Fruit fly (Drosophila melanogaster) whole organism, adult: ENCODE results near the gene CG5846.

Experiments
- CG11617 ChIP-seq: fragments of 200-800 bp; sonication (Bioruptor generic); optimal IDR thresholded peaks from 2 replicates; lab custom pipeline; 2017; ENCODE audit warnings: mild to moderate bottlenecking, missing biosample characterization, missing genetic modification reagents, missing genetic modification characterization
- CG12768 ChIP-seq: fragments of 200-800 bp; sonication (Bioruptor generic); optimal IDR thresholded peaks from 2 replicates; lab custom pipeline; 2017; ENCODE audit warnings: missing biosample characterization, missing genetic modification characterization, mild to moderate bottlenecking, moderate library complexity, missing genetic modification reagents
- CG14711 ChIP-seq: fragments of 200-800 bp; sonication (Bioruptor generic); optimal IDR thresholded peaks from 2 replicates; lab custom pipeline; 2018; ENCODE audit warnings: missing biosample characterization, mild to moderate bottlenecking, missing genetic modification characterization, moderate library complexity
- CG1620 ChIP-seq: fragments of 200-800 bp; sonication (Bioruptor generic); optimal IDR thresholded peaks from 2 replicates; lab custom pipeline; 2016; ENCODE audit warnings: missing biosample characterization, missing genetic modification characterization
- CG33017 ChIP-seq: fragments of 200-800 bp; sonication (Bioruptor generic); optimal IDR thresholded peaks from 2 replicates; lab custom pipeline; 2018; ENCODE audit warnings: missing biosample characterization, mild to moderate bottlenecking, missing genetic modification characterization, moderate library complexity
- CG5204 ChIP-seq: fragments of 200-800 bp; sonication (Bioruptor generic); optimal IDR thresholded peaks from 2 replicates; lab custom pipeline; 2016; ENCODE audit warnings: missing biosample characterization, missing genetic modification characterization
- CG7045 ChIP-seq: fragments of 200-800 bp; sonication (Bioruptor generic); optimal IDR thresholded peaks from 2 replicates; lab custom pipeline; 2017; ENCODE audit warnings: missing biosample characterization, mild to moderate bottlenecking, missing genetic modification characterization
- CG7101 ChIP-seq: fragments of 200-800 bp; sonication (Bioruptor generic); optimal IDR thresholded peaks from 2 replicates; lab custom pipeline; 2018; ENCODE audit warnings: missing biosample characterization, mild to moderate bottlenecking, missing genetic modification characterization, moderate library complexity
- Clk ChIP-seq: fragments of 200-800 bp; sonication (Bioruptor generic); optimal IDR thresholded peaks from 2 replicates; lab custom pipeline; 2017; ENCODE audit warnings: missing biosample characterization, missing genetic modification characterization
- Crg-1 ChIP-seq: fragments of 200-800 bp; sonication (Bioruptor generic); optimal IDR thresholded peaks from 2 replicates; lab custom pipeline; 2016; ENCODE audit warnings: missing biosample characterization, missing genetic modification characterization
- Hr96 ChIP-seq: fragments of 200-800 bp; sonication (Bioruptor generic); optimal IDR thresholded peaks from 2 replicates; lab custom pipeline; 2016; ENCODE audit warnings: missing biosample characterization, missing genetic modification characterization
- Mnt ChIP-seq: fragments of 200-800 bp; sonication (Bioruptor generic); optimal IDR thresholded peaks from 2 replicates; lab custom pipeline; 2016; ENCODE audit warnings: missing biosample characterization, mild to moderate bottlenecking, missing genetic modification characterization
- bab1 ChIP-seq: fragments of 200-800 bp; sonication (Bioruptor generic); optimal IDR thresholded peaks from 3 replicates; lab custom pipeline; 2019; ENCODE audit warnings: missing biosample characterization, mild to moderate bottlenecking, missing genetic modification characterization, moderate library complexity
- cic ChIP-seq: fragments of 200-800 bp; sonication (Bioruptor generic); optimal IDR thresholded peaks from 2 replicates; lab custom pipeline; 2017; ENCODE audit warnings: missing biosample characterization, mild to moderate bottlenecking, missing genetic modification characterization, moderate library complexity
- cnc ChIP-seq, 2 experiments: fragments of >200 bp; optimal IDR thresholded peaks; 2 replicates each; lab custom pipeline; 2017
- kay ChIP-seq: fragments of 200-800 bp; sonication (Bioruptor generic); peaks from one replicate; lab custom pipeline; 2016; ENCODE audit warnings: missing biosample characterization, missing genetic modification characterization, borderline replicate concordance
- ovo ChIP-seq: fragments of 200-800 bp; sonication (Bioruptor generic); optimal IDR thresholded peaks from 2 replicates; lab custom pipeline; 2016; ENCODE audit warnings: missing biosample characterization, missing genetic modification characterization
- pad ChIP-seq: fragments of 200-800 bp; sonication (Bioruptor generic); optimal IDR thresholded peaks from 3 replicates; lab custom pipeline; 2017; ENCODE audit warnings: missing biosample characterization, missing genetic modification characterization, mild to moderate bottlenecking, moderate library complexity, missing genetic modification reagents
- tj ChIP-seq: fragments of 200-800 bp; sonication (Bioruptor generic); optimal IDR thresholded peaks from 3 replicates; lab custom pipeline; 2017; ENCODE audit warnings: missing biosample characterization, mild to moderate bottlenecking, missing genetic modification characterization, moderate library complexity
- toe ChIP-seq: fragments of 200-800 bp; sonication (Bioruptor generic); optimal IDR thresholded peaks from 2 replicates; lab custom pipeline; 2016; ENCODE audit warnings: missing biosample characterization, missing genetic modification characterization

Gene CG5846

dm6 chr2L:9937908-9938307, 19.1 kb downstream of the CG5846 start, which contains the start of gene Arglu1:
Gene Arglu1, minus strand, starts transcription at chr2L:9938134.
- TF ChIP-seq ovo (GFP tag; lab: Kevin White, UChicago) (no peak), CG12768 (GFP tag; lab: Kevin White, UChicago) (peak; percentile 34), bab1 (GFP tag; lab: Kevin White, UChicago) (peak; percentile 46), cic (no peak), Mnt (peak; percentile 34), CG33017 (tag; lab: Kevin White, UChicago) (no peak), pad (GFP tag; lab: Kevin White, UChicago) (peak; percentile 45), toe (peak; percentile 37), tj (GFP tag; lab: Kevin White, UChicago) (no peak), Hr96 (GFP tag; lab: Kevin White, UChicago) (peak; percentile 49), Clk (GFP tag; lab: Kevin White, UChicago) (peak; percentile 38), CG14711 (tag; lab: Kevin White, UChicago) (peak; percentile 35), cnc (optimal IDR thresholded peaks at IDR 0.05; lab: Kevin White, UChicago) (no peak), CG1620 (peak; percentile 30), CG5204 (GFP tag; lab: Kevin White, UChicago) (no peak), CG7101 (peak; percentile 51)

- TF ChIP-seq Mnt (no peak), toe (no peak), CG1620 (no peak), CG7045 (GFP tag; lab: Kevin White, UChicago) (no peak), ovo (GFP tag; lab: Kevin White, UChicago) (no peak), bab1 (GFP tag; lab: Kevin White, UChicago) (no peak), cic (no peak), CG11617 (GFP tag; lab: Kevin White, UChicago) (no peak), pad (GFP tag; lab: Kevin White, UChicago) (no peak), cnc (optimal IDR thresholded peaks at IDR 0.05; lab: Kevin White, UChicago) (no peak), CG14711 (tag; lab: Kevin White, UChicago) (no peak), CG12768 (GFP tag; lab: Kevin White, UChicago) (no peak), Hr96 (GFP tag; lab: Kevin White, UChicago) (no peak), CG7101 (no peak), Clk (GFP tag; lab: Kevin White, UChicago) (no peak), CG33017 (tag; lab: Kevin White, UChicago) (no peak), Crg-1 (no peak), kay (no peak), CG5204 (GFP tag; lab: Kevin White, UChicago) (no peak)
These were observed 24.0 kb downstream of the CG5846 start, which contains the start of gene Cpr30F for dm6 chr2L:9933063-9933462. Gene Cpr30F, minus strand, starts transcription at chr2L:9933163.

- TF ChIP-seq Mnt (no peak), toe (no peak), CG14711 (tag; lab: Kevin White, UChicago) (no peak), pad (GFP tag; lab: Kevin White, UChicago) (no peak), ovo (GFP tag; lab: Kevin White, UChicago) (no peak), tj (GFP tag; lab: Kevin White, UChicago) (no peak), kay (no peak), CG33017 (tag; lab: Kevin White, UChicago) (no peak), CG11617 (GFP tag; lab: Kevin White, UChicago) (no peak), CG12768 (GFP tag; lab: Kevin White, UChicago) (no peak), Clk (GFP tag; lab: Kevin White, UChicago) (no peak), Crg-1 (no peak), Hr96 (GFP tag; lab: Kevin White, UChicago) (no peak), cnc (optimal IDR thresholded peaks at IDR 0.05; lab: Kevin White, UChicago) (no peak), CG7045 (GFP tag; lab: Kevin White, UChicago) (no peak), cic (no peak), bab1 (GFP tag; lab: Kevin White, UChicago) (no peak), CG1620 (no peak), CG5204 (GFP tag; lab: Kevin White, UChicago) (no peak), CG7101 (no peak)
These were observed 26.8 kb downstream of the CG5846 start, which contains the start of gene CG42367 for dm6 chr2L:9930280-9930679. Gene CG42367, plus strand, starts transcription at chr2L:9930580.

dm6 chr2L:9924765-9925164, 32.3 kb downstream of the CG5846 start, which contains the start of the genes TbCMF46 and CG42366:
Gene TbCMF46, minus strand, starts transcription at chr2L:9924865.
Gene CG42366, plus strand, starts transcription at chr2L:9925161.
- TF ChIP-seq pad (GFP tag; lab: Kevin White, UChicago) = no peak
- TF ChIP-seq CG33017 (tag; lab: Kevin White, UChicago) = no peak
- no peak for TF ChIP-seq CG1620
- no peak for TF ChIP-seq Hr96 (GFP tag; lab: Kevin White, UChicago)
- TF ChIP-seq kay = no peak
- no peak for TF ChIP-seq CG14711 (tag; lab: Kevin White, UChicago)
- TF ChIP-seq Crg-1 = no peak
- TF ChIP-seq CG7101 = no peak
- no peak for TF ChIP-seq tj (GFP tag; lab: Kevin White, UChicago)
- no peak for TF ChIP-seq CG11617 (GFP tag; lab: Kevin White, UChicago)
- no peak for TF ChIP-seq Mnt
- TF ChIP-seq bab1 (GFP tag; lab: Kevin White, UChicago) = no peak
- TF ChIP-seq toe = no peak
- no peak for TF ChIP-seq Clk (GFP tag; lab: Kevin White, UChicago)
- no peak for TF ChIP-seq CG5204 (GFP tag; lab: Kevin White, UChicago)

dm6 chr2L:9921401-9921800, 35.6 kb downstream of the CG5846 start, which contains the start of gene CG4592:
Gene CG4592, plus strand, starts transcription at chr2L:9921633.
- TF ChIP-seq Hr96 (GFP tag; lab: Kevin White, UChicago) (peak; percentile 69), CG1620 (peak; percentile 12), cnc (optimal IDR thresholded peaks at IDR 0.05; lab: Kevin White, UChicago) (no peak), CG11617 (GFP tag; lab: Kevin White, UChicago) (peak; percentile 79), cic (peak; percentile 24), Mnt (peak; percentile 51), CG5204 (GFP tag; lab: Kevin White, UChicago) (peak; percentile 40), CG12768 (GFP tag; lab: Kevin White, UChicago) (peak; percentile 82), ovo (GFP tag; lab: Kevin White, UChicago) (no peak), bab1 (GFP tag; lab: Kevin White, UChicago) (peak; percentile 85), pad (GFP tag; lab: Kevin White, UChicago) (peak; percentile 25), CG14711 (tag; lab: Kevin White, UChicago) (peak; percentile 66), CG7045 (GFP tag; lab: Kevin White, UChicago) (peak; percentile 72), toe (peak; percentile 67), CG7101 (peak; percentile 78), kay (peak; percentile 88), Crg-1 (no peak), tj (GFP tag; lab: Kevin White, UChicago) (peak; percentile 56), CG33017 (tag; lab: Kevin White, UChicago) (peak; percentile 72), Clk (GFP tag; lab: Kevin White, UChicago) (no peak)
